Worm (Caenorhabditis elegans): ENCODE results near the gene nhr-95.

DNA sequence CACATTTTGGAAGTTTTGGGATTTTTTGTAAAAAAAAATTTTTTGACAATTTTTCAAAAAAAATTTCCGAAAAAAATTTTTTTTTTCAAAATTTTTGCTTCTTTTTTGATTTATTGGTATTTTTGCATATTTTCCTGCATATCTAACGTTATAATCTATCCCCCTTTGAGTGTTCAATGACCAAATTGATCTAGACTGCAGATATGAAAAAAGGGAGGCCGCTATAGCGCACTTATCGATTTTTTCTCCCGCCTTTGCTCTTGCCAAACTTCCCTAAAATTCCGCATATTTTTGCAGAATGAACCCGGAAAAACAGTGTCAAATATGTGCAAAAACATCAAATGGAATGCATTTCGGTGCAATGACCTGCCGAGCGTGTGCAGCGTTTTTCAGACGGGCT lies 5.0 kb upstream of the nhr-95 start, which contains the start of gene nhr-145:
- TF ChIP-seq Y56A3A.18 (GFP tag; IDR thresholded peaks at IDR 0.05) (no peak), lin-54 (GFP tag; optimal IDR thresholded peaks at IDR 0.05) (no peak), dpl-1 (GFP tag; optimal IDR thresholded peaks at IDR 0.05) (no peak), him-1 (tag; optimal IDR thresholded peaks at IDR 0.05) (no peak), zfh-2 (GFP tag; conservative IDR thresholded peaks at IDR 0.05) (no peak)
